Worm (Caenorhabditis elegans) whole organism, L4 larva: ENCODE data around the gene srg-36.

Experiments used
- F49E8.2 ChIP-seq: sonication (generic microtip); optimal IDR thresholded peaks from 2 replicates; lab custom pipeline; 2016; ENCODE audit warnings: missing compliant biosample characterization, mild to moderate bottlenecking, missing genetic modification characterization, borderline replicate concordance
- ctbp-1 ChIP-seq: fragments of 200-800 bp; sonication (Bioruptor generic); IDR thresholded peaks from 2 replicates; pipeline ENCODE4 v1.3.6; 2022; ENCODE audit warnings: missing genetic modification reagents, missing genetic modification characterization, missing compliant biosample characterization
- egl-27 ChIP-seq: sonication (generic microtip); optimal IDR thresholded peaks from 3 replicates; lab custom pipeline; 2017; ENCODE audit warnings: missing biosample characterization, missing genetic modification reagents, missing genetic modification characterization
- lim-7 ChIP-seq: fragments of 200-800 bp; sonication (Bioruptor generic); IDR thresholded peaks from 2 replicates; pipeline ENCODE4 v1.3.6; 2022; ENCODE audit warnings: missing genetic modification characterization, missing compliant biosample characterization
- lsy-2 ChIP-seq, 2 experiments: fragments of 150-350 bp in 1 of 2; sonication (generic microtip) in 1 of 2; optimal IDR thresholded peaks; 2 replicates each; lab custom pipeline; 2014 to 2017; ENCODE audit warnings: missing biosample characterization in 2 of 2, missing genetic modification characterization in 2 of 2
- nhr-76 ChIP-seq: fragments of 150-350 bp; optimal IDR thresholded peaks from 2 replicates; lab custom pipeline; 2014; ENCODE audit warnings: missing biosample characterization, missing genetic modification characterization
- snpc-4 ChIP-seq: fragments of 150-350 bp; optimal IDR thresholded peaks from 2 replicates; lab custom pipeline; 2014; ENCODE audit warnings: missing biosample characterization, missing genetic modification characterization

ce11 chrX:14225273-14225672 lies 9.0 kb downstream of the srg-36 start, which contains the start of gene cyp-13B2:
- TF ChIP-seq nhr-76 (tag; lab: Kevin White, UChicago) (no peak), lim-7 (GFP tag; lab: Robert Waterston, UW) (no peak), lsy-2 (tag; optimal IDR thresholded peaks at IDR 0.05; lab: Kevin White, UChicago) (no peak), snpc-4 (tag; lab: Kevin White, UChicago) (no peak), egl-27 (no peak), ctbp-1 (no peak), F49E8.2 (tag; lab: Kevin White, UChicago) (no peak)
